Worm (Caenorhabditis elegans) whole organism, early embryonic: ENCODE measurements around the gene tiar-1.

ENCODE experiments used
- B0310.2 ChIP-seq: sonication (generic microtip); optimal IDR thresholded peaks from 2 replicates; lab custom pipeline; 2016; ENCODE audit warnings: mild to moderate bottlenecking, missing genetic modification characterization, missing compliant biosample characterization
- F13C5.2 ChIP-seq: sonication (generic microtip); optimal IDR thresholded peaks from 2 replicates; lab custom pipeline; 2017; ENCODE audit warnings: mild to moderate bottlenecking, missing genetic modification characterization, inconsistent platforms, missing compliant biosample characterization
- aly-1 ChIP-seq: sonication (generic microtip); optimal IDR thresholded peaks from 2 replicates; lab custom pipeline; 2016; ENCODE audit warnings: missing genetic modification characterization, missing compliant biosample characterization
- ama-1 ChIP-seq: fragments of 150-350 bp; optimal IDR thresholded peaks from 2 replicates; lab custom pipeline; 2014
- ceh-13 ChIP-seq: fragments of 200-800 bp; sonication (Bioruptor generic); optimal IDR thresholded peaks from 2 replicates; lab custom pipeline; 2018; ENCODE audit warnings: mild to moderate bottlenecking, missing genetic modification characterization, missing compliant biosample characterization
- ceh-36 ChIP-seq: sonication (generic microtip); optimal IDR thresholded peaks from 2 replicates; lab custom pipeline; 2016; ENCODE audit warnings: missing genetic modification characterization, inconsistent platforms, missing compliant biosample characterization
- ets-7 ChIP-seq: sonication (generic microtip); optimal IDR thresholded peaks from 2 replicates; lab custom pipeline; 2016; ENCODE audit warnings: missing genotype, missing genetic modification characterization, missing compliant biosample characterization
- flt-1 ChIP-seq: fragments of 200-800 bp; sonication (Bioruptor generic); IDR thresholded peaks from 2 replicates; pipeline ENCODE4 v1.3.6; 2022; ENCODE audit warnings: missing genetic modification characterization, missing compliant biosample characterization
- hmbx-1 ChIP-seq: sonication (generic microtip); optimal IDR thresholded peaks from 2 replicates; lab custom pipeline; 2016; ENCODE audit warnings: mild to moderate bottlenecking, missing genetic modification characterization, missing compliant biosample characterization
- hmg-4 ChIP-seq: fragments of 200-800 bp; sonication (Bioruptor generic); optimal IDR thresholded peaks from 2 replicates; lab custom pipeline; 2018; ENCODE audit warnings: mild to moderate bottlenecking, missing genetic modification characterization, missing compliant biosample characterization
- hnd-1 ChIP-seq: sonication (generic microtip); optimal IDR thresholded peaks from 2 replicates; lab custom pipeline; 2016; ENCODE audit warnings: missing genetic modification characterization, missing compliant biosample characterization
- pes-1 ChIP-seq: fragments of 200-800 bp; sonication (Bioruptor generic); IDR thresholded peaks from 2 replicates; pipeline ENCODE4 v1.3.6; 2022; ENCODE audit warnings: missing genetic modification reagents, missing genetic modification characterization, missing compliant biosample characterization
- scrt-1 ChIP-seq: fragments of 200-800 bp; sonication (Bioruptor generic); IDR thresholded peaks from 2 replicates; pipeline ENCODE4 v1.3.6; 2022; ENCODE audit warnings: missing genetic modification characterization, missing compliant biosample characterization
- sea-1 ChIP-seq: fragments of 200-800 bp; sonication (Bioruptor generic); conservative IDR thresholded peaks from 2 replicates; pipeline ENCODE4 v1.3.6; 2022; ENCODE audit warnings: missing genetic modification characterization, missing compliant biosample characterization
- tbx-11 ChIP-seq: fragments of 200-800 bp; sonication (Bioruptor generic); IDR thresholded peaks from 2 replicates; pipeline ENCODE4 v1.3.6; 2022; ENCODE audit warnings: missing genetic modification characterization, missing compliant biosample characterization
- tbx-37 ChIP-seq: fragments of 200-800 bp; sonication (Bioruptor generic); conservative IDR thresholded peaks from 2 replicates; pipeline ENCODE4 v1.3.6; 2022; ENCODE audit warnings: missing genetic modification reagents, missing genetic modification characterization, missing compliant biosample characterization
- tra-4 ChIP-seq: sonication (generic microtip); optimal IDR thresholded peaks from 2 replicates; lab custom pipeline; 2017; ENCODE audit warnings: missing genetic modification characterization, missing compliant biosample characterization

Gene tiar-1

ce11 chrII:5744342-5744741, 29.7 kb upstream of the tiar-1 start:
- TF ChIP-seq sea-1 (GFP tag; lab: Robert Waterston, UW) (no peak), B0310.2 (no peak), hmbx-1 (no peak), scrt-1 (GFP tag; lab: Robert Waterston, UW) (no peak), ceh-13 (GFP tag; lab: Kevin White, UChicago) (no peak), ets-7 (tag; lab: Kevin White, UChicago) (no peak), tbx-37 (no peak), aly-1 (no peak), tbx-11 (GFP tag; lab: Robert Waterston, UW) (no peak), hnd-1 (tag; lab: Kevin White, UChicago) (no peak), ama-1 (lab: Kevin White, UChicago) (no peak), tra-4 (no peak), flt-1 (no peak)

ce11 chrII:5742767-5743166, 28.1 kb upstream of the tiar-1 start:
- no peak for TF ChIP-seq aly-1

- TF ChIP-seq ama-1 (lab: Kevin White, UChicago) (no peak), ceh-13 (GFP tag; lab: Kevin White, UChicago) (no peak), aly-1 (no peak), scrt-1 (GFP tag; lab: Robert Waterston, UW) (no peak; the same call in 1 of the 2 replicates)
Measured at ce11 chrII:5738795-5739194, 24.2 kb upstream of the tiar-1 start, which contains the start of gene hlh-14. Gene hlh-14 (minus strand): TSS chrII:5738895.

ce11 chrII:5736599-5736998, 22.0 kb upstream of the tiar-1 start:
- TF ChIP-seq tbx-11 (GFP tag; lab: Robert Waterston, UW) (no peak), ceh-36 (tag; lab: Kevin White, UChicago) (no peak), hmg-4 (GFP tag; lab: Kevin White, UChicago) (no peak), tbx-37 (no peak), tra-4 (no peak), hmbx-1 (no peak), aly-1 (no peak), pes-1 (GFP tag; lab: Robert Waterston, UW) (no peak), scrt-1 (GFP tag; lab: Robert Waterston, UW) (no peak), ets-7 (tag; lab: Kevin White, UChicago) (no peak), hnd-1 (tag; lab: Kevin White, UChicago) (no peak)

- TF ChIP-seq hnd-1 (tag; lab: Kevin White, UChicago) (no peak), tbx-37 (no peak), ets-7 (tag; lab: Kevin White, UChicago) (peak; percentile 77)
Measured at ce11 chrII:5735744-5736143, 21.1 kb upstream of the tiar-1 start.

ce11 chrII:5734883-5735282, 20.3 kb upstream of the tiar-1 start:
- no peak for TF ChIP-seq aly-1
- TF ChIP-seq hmbx-1: no peak
- TF ChIP-seq F13C5.2 (tag; lab: Kevin White, UChicago): no peak
- TF ChIP-seq tbx-11 (GFP tag; lab: Robert Waterston, UW): no peak
- TF ChIP-seq ceh-13 (GFP tag; lab: Kevin White, UChicago): no peak
- TF ChIP-seq sea-1 (GFP tag; lab: Robert Waterston, UW): no peak
- no peak for TF ChIP-seq scrt-1 (GFP tag; lab: Robert Waterston, UW)
- no peak for TF ChIP-seq flt-1
- TF ChIP-seq ama-1 (lab: Kevin White, UChicago): no peak
- no peak for TF ChIP-seq ceh-36 (tag; lab: Kevin White, UChicago)
- no peak for TF ChIP-seq B0310.2
- no peak for TF ChIP-seq tbx-37
- no peak for TF ChIP-seq hnd-1 (tag; lab: Kevin White, UChicago)
- no peak for TF ChIP-seq ets-7 (tag; lab: Kevin White, UChicago)
- no peak for TF ChIP-seq hmg-4 (GFP tag; lab: Kevin White, UChicago)
- TF ChIP-seq pes-1 (GFP tag; lab: Robert Waterston, UW): no peak
- TF ChIP-seq tra-4: no peak

ce11 chrII:5730343-5731083, 15.9 kb upstream of the tiar-1 start, which contains the start of the genes C18A3.7 and C18A3.11:
Gene C18A3.7 (minus strand): TSS chrII:5730443.
Gene C18A3.11 (plus strand): TSS chrII:5731033.
- TF ChIP-seq hmbx-1 (no peak), tbx-37 (no peak), F13C5.2 (tag; lab: Kevin White, UChicago) (no peak), aly-1 (no peak), ama-1 (lab: Kevin White, UChicago) (no peak), tra-4 (no peak)

- no peak for TF ChIP-seq scrt-1 (GFP tag; lab: Robert Waterston, UW)
- no peak for TF ChIP-seq B0310.2
- no peak for TF ChIP-seq F13C5.2 (tag; lab: Kevin White, UChicago)
- TF ChIP-seq ets-7 (tag; lab: Kevin White, UChicago): no peak
- no peak for TF ChIP-seq tra-4
- no peak for TF ChIP-seq ama-1 (lab: Kevin White, UChicago)
- TF ChIP-seq hmg-4 (GFP tag; lab: Kevin White, UChicago): no peak
- no peak for TF ChIP-seq ceh-13 (GFP tag; lab: Kevin White, UChicago)
- TF ChIP-seq hnd-1 (tag; lab: Kevin White, UChicago): no peak
- TF ChIP-seq pes-1 (GFP tag; lab: Robert Waterston, UW): no peak
Measured at ce11 chrII:5727707-5728106, 13.1 kb upstream of the tiar-1 start, which contains the start of gene rab-3. Gene rab-3 (minus strand): TSS chrII:5727853.
